Worm (Caenorhabditis elegans) whole organism, mixed stage, embryonic: ENCODE measurements around the gene C13A10.1.

ENCODE experiments used
- M03D4.4 ChIP-seq: sonication (generic microtip); optimal IDR thresholded peaks from 2 replicates; lab custom pipeline; 2017; ENCODE audit warnings: mild to moderate bottlenecking, missing genetic modification characterization, missing compliant biosample characterization
- bed-3 ChIP-seq: fragments of 200-800 bp; sonication (Bioruptor generic); optimal IDR thresholded peaks from 3 replicates; lab custom pipeline; 2018; ENCODE audit warnings: mild to moderate bottlenecking, missing genetic modification characterization, moderate library complexity, missing compliant biosample characterization
- blmp-1 ChIP-seq: fragments of 150-350 bp; optimal IDR thresholded peaks from 2 replicates; lab custom pipeline; 2014; ENCODE audit warnings: missing biosample characterization, missing genetic modification characterization
- ceh-43 ChIP-seq: fragments of 200-800 bp; sonication (Bioruptor generic); optimal IDR thresholded peaks from 2 replicates; lab custom pipeline; 2018; ENCODE audit warnings: mild to moderate bottlenecking, missing genetic modification characterization, moderate library complexity, missing compliant biosample characterization
- ceh-83 ChIP-seq: fragments of 200-800 bp; sonication (Bioruptor generic); optimal IDR thresholded peaks from 2 replicates; lab custom pipeline; 2018; ENCODE audit warnings: mild to moderate bottlenecking, missing genetic modification characterization, missing compliant biosample characterization
- cnd-1 ChIP-seq: fragments of 200-800 bp; sonication (Bioruptor generic); optimal IDR thresholded peaks from 2 replicates; lab custom pipeline; 2018; ENCODE audit warnings: mild to moderate bottlenecking, missing genetic modification characterization, missing compliant biosample characterization
- elt-3 ChIP-seq: fragments of 150-350 bp; optimal IDR thresholded peaks from 2 replicates; lab custom pipeline; 2014; ENCODE audit warnings: missing biosample characterization, missing genetic modification characterization
- ham-2 ChIP-seq: fragments of 200-800 bp; sonication (Bioruptor generic); optimal IDR thresholded peaks from 2 replicates; lab custom pipeline; 2018; ENCODE audit warnings: mild to moderate bottlenecking, missing genetic modification characterization, missing compliant biosample characterization
- hlh-1 ChIP-seq: fragments of 150-350 bp; optimal IDR thresholded peaks from 2 replicates; lab custom pipeline; 2014; ENCODE audit warnings: missing biosample characterization, missing genetic modification reagents, missing genetic modification characterization
- lin-13 ChIP-seq: fragments of 150-350 bp; optimal IDR thresholded peaks from 2 replicates; lab custom pipeline; 2014; ENCODE audit warnings: missing biosample characterization, missing genetic modification characterization
- lin-32 ChIP-seq: fragments of 200-800 bp; sonication (Bioruptor generic); optimal IDR thresholded peaks from 2 replicates; lab custom pipeline; 2018; ENCODE audit warnings: mild to moderate bottlenecking, missing genetic modification characterization, missing compliant biosample characterization
- mep-1 ChIP-seq: fragments of 150-350 bp; optimal IDR thresholded peaks from 2 replicates; lab custom pipeline; 2017; ENCODE audit warnings: missing biosample characterization, missing genetic modification reagents, missing genetic modification characterization, inconsistent platforms
- nhr-12 ChIP-seq: fragments of 150-350 bp; optimal IDR thresholded peaks from 2 replicates; lab custom pipeline; 2014; ENCODE audit warnings: missing biosample characterization, missing genetic modification characterization
- nhr-237 ChIP-seq: fragments of 150-350 bp; optimal IDR thresholded peaks from 2 replicates; lab custom pipeline; 2014; ENCODE audit warnings: missing biosample characterization, missing genetic modification characterization
- nhr-28 ChIP-seq: fragments of 150-350 bp; optimal IDR thresholded peaks from 2 replicates; lab custom pipeline; 2014; ENCODE audit warnings: missing biosample characterization, missing genetic modification characterization
- nhr-76 ChIP-seq: sonication (generic microtip); optimal IDR thresholded peaks from 2 replicates; lab custom pipeline; 2017; ENCODE audit warnings: missing biosample characterization, missing genetic modification characterization
- sem-2 ChIP-seq: fragments of 200-800 bp; sonication (Bioruptor generic); optimal IDR thresholded peaks from 2 replicates; lab custom pipeline; 2018; ENCODE audit warnings: mild to moderate bottlenecking, missing genetic modification characterization, missing compliant biosample characterization
- snpc-4 ChIP-seq: fragments of 150-350 bp; optimal IDR thresholded peaks from 2 replicates; lab custom pipeline; 2014; ENCODE audit warnings: missing biosample characterization, missing genetic modification characterization
- sptf-1 ChIP-seq: sonication (generic microtip); optimal IDR thresholded peaks from 2 replicates; lab custom pipeline; 2017; ENCODE audit warnings: mild to moderate bottlenecking, missing genetic modification characterization, moderate library complexity, missing compliant biosample characterization
- tbx-8 ChIP-seq: fragments of 200-800 bp; sonication (Bioruptor generic); optimal IDR thresholded peaks from 2 replicates; lab custom pipeline; 2018; ENCODE audit warnings: mild to moderate bottlenecking, missing genetic modification characterization, moderate library complexity, missing compliant biosample characterization
- unc-120 ChIP-seq: sonication (generic microtip); optimal IDR thresholded peaks from 2 replicates; lab custom pipeline; 2017; ENCODE audit warnings: missing genetic modification characterization, missing compliant biosample characterization; ENCODE audit not compliant: poor library complexity, severe bottlenecking
- unc-62 ChIP-seq: fragments of 150-350 bp; optimal IDR thresholded peaks from 2 replicates; lab custom pipeline; 2014; ENCODE audit warnings: missing biosample characterization, missing genetic modification reagents, missing genetic modification characterization
- zip-8 ChIP-seq: fragments of 150-350 bp; optimal IDR thresholded peaks from 2 replicates; lab custom pipeline; 2014; ENCODE audit warnings: missing biosample characterization, missing genetic modification characterization
- ztf-11 ChIP-seq: fragments of 150-350 bp; optimal IDR thresholded peaks from 2 replicates; lab custom pipeline; 2014; ENCODE audit warnings: missing biosample characterization, missing genetic modification characterization

C13A10.1 gene

ce11 chrII:1306550-1306949 is 48.9 kb downstream of the C13A10.1 start:
- TF ChIP-seq mep-1 (tag; lab: Kevin White, UChicago) = no peak
- no peak for TF ChIP-seq ztf-11
- TF ChIP-seq cnd-1 (tag; lab: Kevin White, UChicago) = no peak

ce11 chrII:1306036-1306435 is 49.4 kb downstream of the C13A10.1 start, which contains the start of gene emc-2:
Gene emc-2, minus strand, starts transcription at chrII:1306136.
- TF ChIP-seq elt-3 (no peak), snpc-4 (no peak), blmp-1 (no peak), nhr-237 (tag; lab: Kevin White, UChicago) (no peak), hlh-1 (tag; lab: Kevin White, UChicago) (no peak), ceh-43 (no peak), nhr-12 (no peak), mep-1 (tag; lab: Kevin White, UChicago) (no peak), sptf-1 (tag; lab: Kevin White, UChicago) (no peak), ceh-83 (GFP tag; lab: Kevin White, UChicago) (no peak), nhr-76 (tag; lab: Kevin White, UChicago) (no peak)

ce11 chrII:1301554-1301953 is 53.9 kb downstream of the C13A10.1 start, which contains the start of gene glb-31:
Gene glb-31, minus strand, starts transcription at chrII:1301654.
- TF ChIP-seq ham-2 (GFP tag; lab: Kevin White, UChicago) (no peak), nhr-237 (tag; lab: Kevin White, UChicago) (no peak), lin-32 (GFP tag; lab: Kevin White, UChicago) (no peak), snpc-4 (no peak), unc-62 (GFP tag; lab: Kevin White, UChicago) (no peak), nhr-28 (no peak), sem-2 (no peak), lin-13 (tag; lab: Kevin White, UChicago) (no peak), M03D4.4 (no peak), unc-120 (tag; lab: Kevin White, UChicago) (no peak), sptf-1 (tag; lab: Kevin White, UChicago) (no peak), elt-3 (no peak), hlh-1 (tag; lab: Kevin White, UChicago) (no peak), zip-8 (tag; lab: Kevin White, UChicago) (no peak), bed-3 (GFP tag; lab: Kevin White, UChicago) (no peak), cnd-1 (tag; lab: Kevin White, UChicago) (no peak), ztf-11 (no peak), tbx-8 (no peak)
